Worm (Caenorhabditis elegans) whole organism, L1 larva: Measurements from ENCODE around the gene ZC53.1.
A peak's percentile ranks its signal among the peaks of the same experiment; 100 is the strongest.

Source experiments
- C16A3.4 ChIP-seq: fragments of 150-350 bp; optimal IDR thresholded peaks from 2 replicates; lab custom pipeline; 2014; ENCODE audit warnings: missing biosample characterization, missing genetic modification characterization
- C34B4.2 ChIP-seq: sonication (generic microtip); optimal IDR thresholded peaks from 2 replicates; lab custom pipeline; 2017; ENCODE audit warnings: mild to moderate bottlenecking, missing genetic modification characterization, missing compliant biosample characterization
- F16B12.6 ChIP-seq: fragments of 150-350 bp; optimal IDR thresholded peaks from 2 replicates; lab custom pipeline; 2014; ENCODE audit warnings: missing biosample characterization, missing genetic modification characterization
- ama-1 ChIP-seq: fragments of 150-350 bp; optimal IDR thresholded peaks from 2 replicates; lab custom pipeline; 2014
- blmp-1 ChIP-seq: fragments of 150-350 bp; optimal IDR thresholded peaks from 2 replicates; lab custom pipeline; 2014; ENCODE audit warnings: missing biosample characterization, missing genetic modification characterization
- ceh-63 ChIP-seq: fragments of 200-800 bp; sonication (Bioruptor generic); optimal IDR thresholded peaks from 2 replicates; lab custom pipeline; 2018; ENCODE audit warnings: mild to moderate bottlenecking, missing genetic modification characterization, missing compliant biosample characterization
- ceh-8 ChIP-seq: fragments of 200-800 bp; sonication (Bioruptor generic); optimal IDR thresholded peaks from 2 replicates; lab custom pipeline; 2018; ENCODE audit warnings: mild to moderate bottlenecking, missing genetic modification characterization, moderate library complexity, missing compliant biosample characterization
- ceh-82 ChIP-seq, 3 experiments: fragments of 150-350 bp in 1 of 3; sonication (generic microtip) in 2 of 3; optimal IDR thresholded peaks; 2 replicates each; lab custom pipeline; 2014 to 2017; ENCODE audit warnings: missing biosample characterization in 3 of 3, missing genetic modification characterization in 3 of 3
- ceh-88 ChIP-seq: fragments of 200-800 bp; sonication (Bioruptor generic); IDR thresholded peaks from 2 replicates; pipeline ENCODE4 v1.3.6; 2022; ENCODE audit warnings: missing genetic modification characterization, missing compliant biosample characterization
- ceh-90 ChIP-seq: sonication (generic microtip); optimal IDR thresholded peaks from 2 replicates; lab custom pipeline; 2016; ENCODE audit warnings: missing genetic modification characterization, missing compliant biosample characterization
- ces-1 ChIP-seq: fragments of 150-350 bp; optimal IDR thresholded peaks from 2 replicates; lab custom pipeline; 2014; ENCODE audit warnings: missing biosample characterization, missing genetic modification reagents, missing genetic modification characterization
- dsc-1 ChIP-seq: sonication (generic microtip); optimal IDR thresholded peaks from 2 replicates; lab custom pipeline; 2016; ENCODE audit warnings: mild to moderate bottlenecking, missing genetic modification characterization, missing compliant biosample characterization
- efl-3 ChIP-seq: fragments of 200-800 bp; sonication (Bioruptor generic); optimal IDR thresholded peaks from 2 replicates; lab custom pipeline; 2018; ENCODE audit warnings: mild to moderate bottlenecking, missing genetic modification characterization, missing compliant biosample characterization
- egl-27 ChIP-seq, 2 experiments: fragments of 150-350 bp in 1 of 2; sonication (generic microtip); optimal IDR thresholded peaks; 3 replicates each; lab custom pipeline; 2017 to 2018; ENCODE audit warnings: missing biosample characterization in 2 of 2, missing genetic modification characterization in 2 of 2, missing genetic modification reagents in 2 of 2
- elt-3 ChIP-seq, 6 experiments: fragments of 150-350 bp in 1 of 6; sonication (generic microtip); optimal IDR thresholded peaks; 2 replicates each; lab custom pipeline; 2017 to 2018; ENCODE audit warnings: missing biosample characterization in 6 of 6, missing genetic modification characterization in 6 of 6, inconsistent platforms in 1 of 6
- fkh-10 ChIP-seq: sonication (generic microtip); optimal IDR thresholded peaks from 2 replicates; lab custom pipeline; 2017; ENCODE audit warnings: missing biosample characterization, missing genetic modification reagents, missing genetic modification characterization
- fos-1 ChIP-seq: fragments of 150-350 bp; optimal IDR thresholded peaks from 2 replicates; lab custom pipeline; 2014; ENCODE audit warnings: missing biosample characterization, missing genetic modification characterization
- grh-1 ChIP-seq: fragments of 200-800 bp; sonication (Bioruptor generic); IDR thresholded peaks from 2 replicates; pipeline ENCODE4 v1.3.6; 2022; ENCODE audit warnings: missing genetic modification reagents, missing genetic modification characterization, missing compliant biosample characterization
- hlh-17 ChIP-seq: fragments of 200-800 bp; sonication (Bioruptor generic); optimal IDR thresholded peaks from 2 replicates; lab custom pipeline; 2018; ENCODE audit warnings: missing genetic modification characterization, mild to moderate bottlenecking, missing compliant biosample characterization, moderate library complexity, borderline replicate concordance
- hpl-2 ChIP-seq: fragments of 150-350 bp; optimal IDR thresholded peaks from 2 replicates; lab custom pipeline; 2014; ENCODE audit warnings: missing biosample characterization, missing genetic modification reagents, missing genetic modification characterization
- isw-1 ChIP-seq: fragments of 200-800 bp; sonication (Bioruptor generic); IDR thresholded peaks from 2 replicates; pipeline ENCODE4 v1.3.6; 2022; ENCODE audit warnings: missing genetic modification characterization, missing compliant biosample characterization
- lin-13 ChIP-seq: fragments of 150-350 bp; optimal IDR thresholded peaks from 2 replicates; lab custom pipeline; 2014; ENCODE audit warnings: missing biosample characterization, missing genetic modification reagents, missing genetic modification characterization
- lin-14 ChIP-seq: fragments of 200-800 bp; sonication (Bioruptor generic); optimal IDR thresholded peaks from 2 replicates; lab custom pipeline; 2018; ENCODE audit warnings: mild to moderate bottlenecking, missing genetic modification characterization, moderate library complexity, missing compliant biosample characterization
- lin-15B ChIP-seq: fragments of 150-350 bp; sonication (generic microtip); optimal IDR thresholded peaks from 3 replicates; lab custom pipeline; 2014; ENCODE audit warnings: missing biosample characterization, missing genetic modification characterization
- lin-35 ChIP-seq, 2 experiments: fragments of 150-350 bp; optimal IDR thresholded peaks; 2 replicates each; lab custom pipeline; 2014; ENCODE audit warnings: missing biosample characterization in 2 of 2, missing genetic modification characterization in 2 of 2, missing genetic modification reagents in 2 of 2
- lin-39 ChIP-seq: fragments of 150-350 bp; optimal IDR thresholded peaks from 2 replicates; lab custom pipeline; 2014; ENCODE audit warnings: missing biosample characterization, missing genetic modification reagents, missing genetic modification characterization
- lir-3 ChIP-seq: sonication (generic microtip); optimal IDR thresholded peaks from 2 replicates; lab custom pipeline; 2016; ENCODE audit warnings: mild to moderate bottlenecking, missing genetic modification characterization, moderate library complexity, missing compliant biosample characterization; ENCODE audit not compliant: poor library complexity
- lsy-2 ChIP-seq, 2 experiments: fragments of 150-350 bp; optimal IDR thresholded peaks; 2 replicates each; lab custom pipeline; 2014; ENCODE audit warnings: missing biosample characterization in 2 of 2, missing genetic modification characterization in 2 of 2
- mab-9 ChIP-seq: fragments of 200-800 bp; sonication (Bioruptor generic); IDR thresholded peaks from 2 replicates; pipeline ENCODE4 v1.3.6; 2022; ENCODE audit warnings: missing genetic modification reagents, missing genetic modification characterization, missing compliant biosample characterization
- mdl-1 ChIP-seq, 2 experiments: fragments of 150-350 bp; optimal IDR thresholded peaks; 2 replicates each; lab custom pipeline; 2014 to 2017; ENCODE audit warnings: missing biosample characterization in 2 of 2, missing genetic modification characterization in 2 of 2, inconsistent platforms in 1 of 2
- mep-1 ChIP-seq: fragments of 150-350 bp; optimal IDR thresholded peaks from 2 replicates; lab custom pipeline; 2014; ENCODE audit warnings: missing biosample characterization, missing genetic modification characterization
- nhr-12 ChIP-seq: sonication (generic microtip); optimal IDR thresholded peaks from 2 replicates; lab custom pipeline; 2017; ENCODE audit warnings: missing biosample characterization, missing genetic modification characterization
- nhr-19 ChIP-seq: fragments of 200-800 bp; sonication (Bioruptor generic); conservative IDR thresholded peaks from 2 replicates; pipeline ENCODE4 v1.3.6; 2022; ENCODE audit warnings: missing genetic modification characterization, missing compliant biosample characterization
- nhr-237 ChIP-seq: fragments of 150-350 bp; optimal IDR thresholded peaks from 2 replicates; lab custom pipeline; 2014; ENCODE audit warnings: missing biosample characterization, missing genetic modification characterization
- nhr-28 ChIP-seq: fragments of 150-350 bp; optimal IDR thresholded peaks from 2 replicates; lab custom pipeline; 2014; ENCODE audit warnings: missing biosample characterization, missing genetic modification characterization
- nhr-77 ChIP-seq: fragments of 150-350 bp; optimal IDR thresholded peaks from 2 replicates; lab custom pipeline; 2014; ENCODE audit warnings: missing biosample characterization, missing genetic modification characterization
- nhr-84 ChIP-seq: sonication (generic microtip); optimal IDR thresholded peaks from 2 replicates; lab custom pipeline; 2017; ENCODE audit warnings: missing biosample characterization, missing genetic modification characterization
- nhr-90 ChIP-seq: sonication (generic microtip); optimal IDR thresholded peaks from 2 replicates; lab custom pipeline; 2016; ENCODE audit warnings: mild to moderate bottlenecking, missing genetic modification characterization, missing compliant biosample characterization; ENCODE audit not compliant: poor library complexity
- rnt-1 ChIP-seq: sonication (generic microtip); optimal IDR thresholded peaks from 2 replicates; lab custom pipeline; 2016; ENCODE audit warnings: mild to moderate bottlenecking, missing genetic modification characterization, moderate library complexity, missing compliant biosample characterization
- skn-1 ChIP-seq: fragments of 150-350 bp; optimal IDR thresholded peaks from 2 replicates; lab custom pipeline; 2014; ENCODE audit warnings: missing biosample characterization, missing genetic modification characterization
- snpc-4 ChIP-seq: fragments of 150-350 bp; optimal IDR thresholded peaks from 2 replicates; lab custom pipeline; 2014; ENCODE audit warnings: missing biosample characterization, missing genetic modification characterization
- snu-23 ChIP-seq: sonication (generic microtip); optimal IDR thresholded peaks from 2 replicates; lab custom pipeline; 2016; ENCODE audit warnings: missing genetic modification characterization, missing compliant biosample characterization
- sptf-1 ChIP-seq: fragments of 150-350 bp; optimal IDR thresholded peaks from 2 replicates; lab custom pipeline; 2014; ENCODE audit warnings: missing biosample characterization, missing genetic modification characterization
- sup-37 ChIP-seq: fragments of 200-800 bp; sonication (Bioruptor generic); optimal IDR thresholded peaks from 2 replicates; lab custom pipeline; 2018; ENCODE audit warnings: mild to moderate bottlenecking, missing genetic modification characterization, missing compliant biosample characterization
- swsn-7 ChIP-seq: sonication (generic microtip); optimal IDR thresholded peaks from 2 replicates; lab custom pipeline; 2016; ENCODE audit warnings: missing genetic modification characterization, missing compliant biosample characterization
- tbx-2 ChIP-seq: sonication (generic microtip); optimal IDR thresholded peaks from 2 replicates; lab custom pipeline; 2016; ENCODE audit warnings: missing genetic modification characterization, missing compliant biosample characterization
- unc-130 ChIP-seq: fragments of 150-350 bp; optimal IDR thresholded peaks from 2 replicates; lab custom pipeline; 2017; ENCODE audit warnings: missing biosample characterization, missing genetic modification characterization, inconsistent platforms
- unc-30 ChIP-seq: sonication (generic microtip); optimal IDR thresholded peaks from 2 replicates; lab custom pipeline; 2017; ENCODE audit warnings: missing biosample characterization, missing genetic modification characterization
- unc-98 ChIP-seq: fragments of 200-800 bp; sonication (Bioruptor generic); IDR thresholded peaks from 2 replicates; pipeline ENCODE4 v1.3.6; 2022; ENCODE audit warnings: missing genetic modification characterization, missing compliant biosample characterization
- vab-15 ChIP-seq: sonication (generic microtip); optimal IDR thresholded peaks from 2 replicates; lab custom pipeline; 2017; ENCODE audit warnings: missing genotype, mild to moderate bottlenecking, missing genetic modification characterization, missing compliant biosample characterization
- xbp-1 ChIP-seq: sonication (generic microtip); optimal IDR thresholded peaks from 2 replicates; lab custom pipeline; 2016; ENCODE audit warnings: missing genetic modification characterization, missing compliant biosample characterization
- zag-1 ChIP-seq: fragments of 150-350 bp; optimal IDR thresholded peaks from 2 replicates; lab custom pipeline; 2014; ENCODE audit warnings: missing biosample characterization, missing genetic modification characterization
- zip-4 ChIP-seq: fragments of 200-800 bp; sonication (Bioruptor generic); optimal IDR thresholded peaks from 2 replicates; lab custom pipeline; 2018; ENCODE audit warnings: mild to moderate bottlenecking, missing genetic modification characterization, moderate library complexity, missing compliant biosample characterization
- ztf-4 ChIP-seq: fragments of 150-350 bp; optimal IDR thresholded peaks from 2 replicates; lab custom pipeline; 2014; ENCODE audit warnings: missing biosample characterization, missing genetic modification characterization

ZC53.1 gene

ce11 chrX:1909353-1909752 is 3.8 kb downstream of the ZC53.1 start (continued):
- TF ChIP-seq lin-39 (tag; lab: Kevin White, UChicago): peak; percentile 59
- TF ChIP-seq egl-27 (tag; optimal IDR thresholded peaks at IDR 0.05; lab: Kevin White, UChicago): no peak
- no peak for TF ChIP-seq ceh-63 (GFP tag; lab: Kevin White, UChicago)
- TF ChIP-seq dsc-1: peak; percentile 97
- no peak for TF ChIP-seq ceh-90 (tag; lab: Kevin White, UChicago)
- TF ChIP-seq C34B4.2 (tag; lab: Kevin White, UChicago): no peak
- TF ChIP-seq hpl-2 (GFP tag; lab: Kevin White, UChicago): peak; percentile 66
- TF ChIP-seq blmp-1 (tag; lab: Kevin White, UChicago): no peak
- TF ChIP-seq snu-23 (GFP tag; lab: Kevin White, UChicago): peak; percentile 91
- no peak for TF ChIP-seq sptf-1 (tag; lab: Kevin White, UChicago)
- peak; percentile 94 for TF ChIP-seq rnt-1 (tag; lab: Kevin White, UChicago)
- no peak for TF ChIP-seq unc-130
- TF ChIP-seq sup-37: peak; percentile 44
- peak in 2 of 6 experiments; percentile 30 to 31 for TF ChIP-seq elt-3 (tag; optimal IDR thresholded peaks at IDR 0.05; lab: Kevin White, UChicago)
- peak; percentile 4 for TF ChIP-seq ztf-4
- TF ChIP-seq xbp-1 (tag; lab: Kevin White, UChicago): peak; percentile 68
- no peak for TF ChIP-seq hlh-17 (GFP tag; lab: Kevin White, UChicago)
- no peak for TF ChIP-seq nhr-237 (tag; lab: Kevin White, UChicago)
- peak; percentile 94 for TF ChIP-seq ceh-8 (GFP tag; lab: Kevin White, UChicago)
- peak; percentile 72 for TF ChIP-seq zip-4 (GFP tag; lab: Kevin White, UChicago)
- TF ChIP-seq nhr-28 (tag; lab: Kevin White, UChicago): no peak
- peak; percentile 78 for TF ChIP-seq ceh-88 (GFP tag; lab: Robert Waterston, UW)
- peak; percentile 79 for TF ChIP-seq grh-1
- TF ChIP-seq lin-13: peak; percentile 2
- TF ChIP-seq ceh-82 (tag; optimal IDR thresholded peaks at IDR 0.05; lab: Kevin White, UChicago): peak; percentile 88 to 95 (median 95)
- no peak for TF ChIP-seq nhr-12 (tag; lab: Kevin White, UChicago)
- TF ChIP-seq lin-14 (GFP tag; lab: Kevin White, UChicago): peak; percentile 75
- TF ChIP-seq mab-9 (GFP tag; lab: Robert Waterston, UW): peak; percentile 86
- TF ChIP-seq vab-15 (tag; lab: Kevin White, UChicago): no peak
- no peak for TF ChIP-seq ces-1 (GFP tag; lab: Kevin White, UChicago)
- TF ChIP-seq fos-1: peak; percentile 29
- peak; percentile 14 for TF ChIP-seq snpc-4 (tag; lab: Kevin White, UChicago)
- peak in 1 of 2 experiments; percentile 30 for TF ChIP-seq mdl-1 (tag; optimal IDR thresholded peaks at IDR 0.05; lab: Kevin White, UChicago)
- peak; percentile 97 for TF ChIP-seq skn-1
- no peak for TF ChIP-seq nhr-84 (tag; lab: Kevin White, UChicago)
- TF ChIP-seq lir-3 (tag; lab: Kevin White, UChicago): no peak
- TF ChIP-seq tbx-2 (tag; lab: Kevin White, UChicago): peak; percentile 86
- TF ChIP-seq nhr-90 (tag; lab: Kevin White, UChicago): peak; percentile 87
- no peak for TF ChIP-seq zag-1 (tag; lab: Kevin White, UChicago)
- TF ChIP-seq unc-30 (tag; lab: Kevin White, UChicago): no peak
- no peak for TF ChIP-seq ama-1 (lab: Kevin White, UChicago)
- TF ChIP-seq lsy-2 (tag; optimal IDR thresholded peaks at IDR 0.05; lab: Kevin White, UChicago): peak; percentile 38 to 67
- peak; percentile 60 for TF ChIP-seq isw-1
- peak; percentile 54 for TF ChIP-seq mep-1
- peak; percentile 35 to 68 for TF ChIP-seq lin-35 (GFP tag; optimal IDR thresholded peaks at IDR 0.05; lab: Kevin White, UChicago)
- peak; percentile 81 for TF ChIP-seq unc-98 (GFP tag; lab: Robert Waterston, UW)
- peak; percentile 90 for TF ChIP-seq nhr-19
- TF ChIP-seq C16A3.4: peak; percentile 75
- no peak for TF ChIP-seq F16B12.6 (tag; lab: Kevin White, UChicago)
- TF ChIP-seq fkh-10: peak; percentile 85
- peak; percentile 72 for TF ChIP-seq nhr-77 (tag; lab: Kevin White, UChicago)
- peak; percentile 74 for TF ChIP-seq swsn-7 (tag; lab: Kevin White, UChicago)
- peak; percentile 58 for TF ChIP-seq efl-3 (GFP tag; lab: Kevin White, UChicago)
- no peak for TF ChIP-seq lin-15B (tag; lab: Kevin White, UChicago)
